Worm (Caenorhabditis elegans): Measurements from ENCODE around the gene T24H10.5.

T24H10.5 gene

ce11 chrII:9108443-9108842, 7.5 kb downstream of the T24H10.5 start, which contains the start of gene dnj-23:
TSS of gene dnj-23 (minus strand) at chrII:9108600.
- TF ChIP-seq nhr-90 (tag; optimal IDR thresholded peaks at IDR 0.05; ENCODE audit: poor library complexity) (no peak), pax-3 (tag; optimal IDR thresholded peaks at IDR 0.05) (no peak), blmp-1 (tag; optimal IDR thresholded peaks at IDR 0.05) (peak; percentile 26), lin-14 (GFP tag; optimal IDR thresholded peaks at IDR 0.05) (peak; percentile 4), efl-1 (optimal IDR thresholded peaks at IDR 0.05) (peak; percentile 26 to 85), efl-1 (GFP tag; optimal IDR thresholded peaks at IDR 0.05 in 1 of 2) (peak; percentile 88 to 98), nhr-47 (tag; optimal IDR thresholded peaks at IDR 0.05) (peak; percentile 5), nhr-20 (tag; optimal IDR thresholded peaks at IDR 0.05) (peak; percentile 42), snu-23 (GFP tag; optimal IDR thresholded peaks at IDR 0.05) (peak; percentile 8), lir-3 (tag; optimal IDR thresholded peaks at IDR 0.05; ENCODE audit: poor library complexity) (no peak), rnt-1 (tag; optimal IDR thresholded peaks at IDR 0.05) (peak; percentile 18), hlh-4 (tag; optimal IDR thresholded peaks at IDR 0.05) (no peak), hlh-17 (GFP tag; optimal IDR thresholded peaks at IDR 0.05; ENCODE audit: borderline replicate concordance) (no peak), lsy-2 (tag; optimal IDR thresholded peaks at IDR 0.05) (peak; percentile 9 to 65), nhr-85 (tag) (no peak), egl-27 (tag; optimal IDR thresholded peaks at IDR 0.05) (no peak), ces-1 (GFP tag; optimal IDR thresholded peaks at IDR 0.05) (no peak), nhr-71 (tag; optimal IDR thresholded peaks at IDR 0.05) (peak; percentile 29), lin-35 (GFP tag; optimal IDR thresholded peaks at IDR 0.05) (peak; percentile 85 to 95), dpl-1 (GFP tag; optimal IDR thresholded peaks at IDR 0.05) (peak; percentile 68 to 87 (median 83)), skn-1 (tag; optimal IDR thresholded peaks at IDR 0.05) (peak; percentile 59), mep-1 (tag; optimal IDR thresholded peaks at IDR 0.05) (peak; percentile 35)

ce11 chrII:9108905-9109551, 8.1 kb downstream of the T24H10.5 start, which contains the start of gene T24H10.4:
TSS of gene T24H10.4 (plus strand) at chrII:9109534.
- TF ChIP-seq nhr-47 (tag; optimal IDR thresholded peaks at IDR 0.05) (peak; percentile 23), lin-14 (GFP tag; optimal IDR thresholded peaks at IDR 0.05) (peak; percentile 47), nhr-20 (tag; optimal IDR thresholded peaks at IDR 0.05) (peak; percentile 79), snu-23 (GFP tag; optimal IDR thresholded peaks at IDR 0.05) (peak; percentile 17), lsy-2 (tag; optimal IDR thresholded peaks at IDR 0.05) (peak in 1 of 2 experiments; percentile 2), unc-86 (tag; optimal IDR thresholded peaks at IDR 0.05) (no peak), ceh-82 (tag; optimal IDR thresholded peaks at IDR 0.05) (peak in 1 of 3 experiments; percentile 18), nhr-19 (GFP tag; conservative IDR thresholded peaks at IDR 0.05) (no peak), efl-1 (optimal IDR thresholded peaks at IDR 0.05) (no peak), efl-1 (GFP tag; optimal IDR thresholded peaks at IDR 0.05 in 1 of 2) (peak in 1 of 2 experiments; percentile 53)

- TF ChIP-seq ets-5 (GFP tag; IDR thresholded peaks at IDR 0.05) = no peak
- TF ChIP-seq tlp-1 (tag; optimal IDR thresholded peaks at IDR 0.05) = no peak
- TF ChIP-seq elt-2 (tag; optimal IDR thresholded peaks at IDR 0.05) = no peak
- TF ChIP-seq fkh-8 (tag; optimal IDR thresholded peaks at IDR 0.05) = no peak
- no peak for TF ChIP-seq alr-1 (tag; optimal IDR thresholded peaks at IDR 0.05; ENCODE audit: borderline replicate concordance)
- TF ChIP-seq lin-14 (GFP tag; optimal IDR thresholded peaks at IDR 0.05) = peak; percentile 29
- no peak for TF ChIP-seq nhr-12 (tag; optimal IDR thresholded peaks at IDR 0.05)
- TF ChIP-seq nhr-71 (tag; optimal IDR thresholded peaks at IDR 0.05) = peak; percentile 27
- no peak for TF ChIP-seq grh-1 (GFP tag; IDR thresholded peaks at IDR 0.05)
Observed at ce11 chrII:9111471-9112016, 10.6 kb downstream of the T24H10.5 start.

- TF ChIP-seq C16A3.4 (tag; optimal IDR thresholded peaks at IDR 0.05) (peak; percentile 78), C34B4.2 (tag; optimal IDR thresholded peaks at IDR 0.05) (no peak), zip-4 (GFP tag; optimal IDR thresholded peaks at IDR 0.05) (peak; percentile 24), nhr-237 (tag; optimal IDR thresholded peaks at IDR 0.05) (peak; percentile 92), skn-1 (tag; optimal IDR thresholded peaks at IDR 0.05) (no peak), elt-2 (tag; optimal IDR thresholded peaks at IDR 0.05) (no peak), pqm-1 (tag; optimal IDR thresholded peaks at IDR 0.05) (no peak), nhr-71 (tag; optimal IDR thresholded peaks at IDR 0.05) (peak; percentile 96), ztf-4 (tag; optimal IDR thresholded peaks at IDR 0.05) (peak; percentile 68), ceh-88 (GFP tag; IDR thresholded peaks at IDR 0.05) (peak; percentile 49; the same call in 1 of the 2 replicates), nhr-28 (tag; optimal IDR thresholded peaks at IDR 0.05) (peak; percentile 68), nhr-90 (tag; optimal IDR thresholded peaks at IDR 0.05; ENCODE audit: poor library complexity) (peak; percentile 80), tbx-2 (tag; optimal IDR thresholded peaks at IDR 0.05) (peak; percentile 87), unc-98 (GFP tag; IDR thresholded peaks at IDR 0.05) (no peak), nhr-19 (GFP tag; conservative IDR thresholded peaks at IDR 0.05) (peak; percentile 84), aly-2 (tag; optimal IDR thresholded peaks at IDR 0.05) (peak; percentile 71), lin-35 (GFP tag; optimal IDR thresholded peaks at IDR 0.05) (peak; percentile 77 to 78), unc-86 (tag; optimal IDR thresholded peaks at IDR 0.05) (peak; percentile 53), efl-1 (optimal IDR thresholded peaks at IDR 0.05) (peak; percentile 82 to 90), efl-1 (GFP tag; optimal IDR thresholded peaks at IDR 0.05 in 1 of 2) (peak; percentile 59 to 95), nhr-85 (tag) (peak; percentile 98)
Observed at ce11 chrII:9112851-9113250, 12.0 kb downstream of the T24H10.5 start, which contains the start of gene jun-1. TSS of gene jun-1 (plus strand) at chrII:9113157.

Data from whole organism, L1 larva.